Fruit fly (Drosophila melanogaster): ENCODE data around the gene CG42685.

The CG42685 gene

dm6 chr2L:14746068-14746467 lies 16.1 kb upstream of the CG42685 start:
- TF ChIP-seq Mio (GFP tag; optimal IDR thresholded peaks at IDR 0.05): no peak
- TF ChIP-seq h (GFP tag; optimal IDR thresholded peaks at IDR 0.05): no peak
- TF ChIP-seq ey (GFP tag; optimal IDR thresholded peaks at IDR 0.05): no peak
- TF ChIP-seq dsf (GFP tag; optimal IDR thresholded peaks at IDR 0.05; ENCODE audit: borderline replicate concordance): no peak
- no peak for TF ChIP-seq Rel (GFP tag; optimal IDR thresholded peaks at IDR 0.05)
- no peak for TF ChIP-seq Rel (tag; optimal IDR thresholded peaks at IDR 0.05)
- TF ChIP-seq CrebA (GFP tag; optimal IDR thresholded peaks at IDR 0.05; ENCODE audit: borderline replicate concordance): no peak
- TF ChIP-seq Sp1 (GFP tag; optimal IDR thresholded peaks at IDR 0.05): no peak
- TF ChIP-seq GATAd (GFP tag; optimal IDR thresholded peaks at IDR 0.05): no peak
- TF ChIP-seq Hnf4 (GFP tag; optimal IDR thresholded peaks at IDR 0.05): no peak
- no peak for TF ChIP-seq Hr78 (GFP tag; optimal IDR thresholded peaks at IDR 0.05)
- TF ChIP-seq tai (GFP tag; optimal IDR thresholded peaks at IDR 0.05): no peak
- no peak for TF ChIP-seq dl (GFP tag; optimal IDR thresholded peaks at IDR 0.05; ENCODE audit: insufficient read depth in 1 of 2, partially characterized antibody in 2 of 2)
- TF ChIP-seq brk (GFP tag; optimal IDR thresholded peaks at IDR 0.05): no peak
- no peak for TF ChIP-seq CG32264 (GFP tag; optimal IDR thresholded peaks at IDR 0.05)
- TF ChIP-seq sage (GFP tag; optimal IDR thresholded peaks at IDR 0.05): no peak
- TF ChIP-seq br (GFP tag; optimal IDR thresholded peaks at IDR 0.05): no peak
- TF ChIP-seq fru (GFP tag; optimal IDR thresholded peaks at IDR 0.05): no peak
- TF ChIP-seq Abd-B (GFP tag; optimal IDR thresholded peaks at IDR 0.05): no peak
- no peak for TF ChIP-seq Dfd (GFP tag; optimal IDR thresholded peaks at IDR 0.05)

- TF ChIP-seq lola (GFP tag; optimal IDR thresholded peaks at IDR 0.05) (no peak), CrebA (GFP tag; optimal IDR thresholded peaks at IDR 0.05; ENCODE audit: borderline replicate concordance) (no peak), CG9705 (GFP tag; optimal IDR thresholded peaks at IDR 0.05) (no peak), ey (GFP tag; optimal IDR thresholded peaks at IDR 0.05) (peak; percentile 29), psq (GFP tag; optimal IDR thresholded peaks at IDR 0.05) (peak; percentile 1), fru (GFP tag; optimal IDR thresholded peaks at IDR 0.05) (peak; percentile 21), Dfd (GFP tag; optimal IDR thresholded peaks at IDR 0.05) (no peak), Sp1 (GFP tag; optimal IDR thresholded peaks at IDR 0.05) (no peak), Mio (GFP tag; optimal IDR thresholded peaks at IDR 0.05) (no peak), sv (GFP tag; optimal IDR thresholded peaks at IDR 0.05) (no peak), Abd-B (GFP tag; optimal IDR thresholded peaks at IDR 0.05) (no peak), foxo (GFP tag; optimal IDR thresholded peaks at IDR 0.05) (no peak), Vsx2 (GFP tag; optimal IDR thresholded peaks at IDR 0.05; ENCODE audit: partially characterized antibody) (no peak), Hr83 (GFP tag; optimal IDR thresholded peaks at IDR 0.05; ENCODE audit: poor library complexity, severe bottlenecking) (no peak), Hr78 (GFP tag; optimal IDR thresholded peaks at IDR 0.05) (no peak), rgr (GFP tag; optimal IDR thresholded peaks at IDR 0.05) (peak; percentile 47), brk (GFP tag; optimal IDR thresholded peaks at IDR 0.05) (no peak), Dif (GFP tag; optimal IDR thresholded peaks at IDR 0.05; ENCODE audit: partially characterized antibody) (no peak), h (GFP tag; optimal IDR thresholded peaks at IDR 0.05) (peak; percentile 25), usp (GFP tag; optimal IDR thresholded peaks at IDR 0.05) (no peak), jim (GFP tag; optimal IDR thresholded peaks at IDR 0.05) (no peak), Myc (optimal IDR thresholded peaks at IDR 0.05) (no peak), Rel (GFP tag; optimal IDR thresholded peaks at IDR 0.05) (no peak), Rel (tag; optimal IDR thresholded peaks at IDR 0.05) (peak; percentile 64), tai (GFP tag; optimal IDR thresholded peaks at IDR 0.05) (no peak), Hnf4 (GFP tag; optimal IDR thresholded peaks at IDR 0.05) (peak; percentile 9), dl (GFP tag; optimal IDR thresholded peaks at IDR 0.05; ENCODE audit: insufficient read depth in 1 of 2, partially characterized antibody in 2 of 2) (no peak), N (GFP tag; optimal IDR thresholded peaks at IDR 0.05) (no peak), Jra (GFP tag; optimal IDR thresholded peaks at IDR 0.05) (no peak), GATAd (GFP tag; optimal IDR thresholded peaks at IDR 0.05) (no peak), pan (optimal IDR thresholded peaks at IDR 0.05) (no peak), br (GFP tag; optimal IDR thresholded peaks at IDR 0.05) (no peak), dmrt93B (GFP tag; optimal IDR thresholded peaks at IDR 0.05) (no peak), woc (GFP tag; optimal IDR thresholded peaks at IDR 0.05) (no peak), sage (GFP tag; optimal IDR thresholded peaks at IDR 0.05) (no peak), HLH106 (tag; optimal IDR thresholded peaks at IDR 0.05) (no peak), dsf (GFP tag; optimal IDR thresholded peaks at IDR 0.05; ENCODE audit: borderline replicate concordance) (no peak), OdsH (GFP tag; optimal IDR thresholded peaks at IDR 0.05) (peak; percentile 20), CG32264 (GFP tag; optimal IDR thresholded peaks at IDR 0.05) (no peak)
Observed at dm6 chr2L:14745068-14745467, 15.1 kb upstream of the CG42685 start, which contains the start of gene CG42587. CG42587 (minus strand) TSS chr2L:14745210.
